Worm (Caenorhabditis elegans): Measurements from ENCODE around the gene ins-9.

DNA sequence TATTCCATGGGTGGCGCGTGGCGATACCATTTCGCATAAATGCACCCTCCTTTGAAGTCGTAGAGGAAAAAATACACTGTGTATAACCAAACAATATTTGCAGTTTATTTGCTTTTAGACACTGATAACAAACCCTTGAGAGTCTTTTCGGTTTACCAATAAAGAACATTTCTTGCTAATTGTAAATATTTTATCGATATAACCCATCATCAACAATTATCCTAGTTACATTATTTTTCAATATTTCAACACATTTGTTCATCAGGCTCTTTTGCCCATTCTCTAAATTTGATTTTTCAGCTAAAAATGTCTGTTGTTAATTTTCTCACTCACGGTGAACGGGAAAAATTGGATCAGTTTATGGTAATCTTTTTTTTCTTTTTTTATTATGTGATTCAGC lies 22.5 kb downstream of the ins-9 start, which contains the start of gene ubc-23:
- TF ChIP-seq ceh-31 (tag; optimal IDR thresholded peaks at IDR 0.05), result no peak
- TF ChIP-seq fkh-10 (GFP tag; optimal IDR thresholded peaks at IDR 0.05), result no peak
- TF ChIP-seq elt-4 (tag; optimal IDR thresholded peaks at IDR 0.05), result no peak
- TF ChIP-seq pha-2 (tag; optimal IDR thresholded peaks at IDR 0.05), result no peak
- TF ChIP-seq pha-4 (tag; optimal IDR thresholded peaks at IDR 0.05), result no peak
- no peak for TF ChIP-seq tbx-2 (tag; optimal IDR thresholded peaks at IDR 0.05)

Measured in whole organism, late embryonic.